Fruit fly (Drosophila melanogaster): Measurements from ENCODE around the gene CG34367.
A peak's percentile ranks its signal among the peaks of the same experiment; 100 is the strongest.

CG34367 gene

DNA sequence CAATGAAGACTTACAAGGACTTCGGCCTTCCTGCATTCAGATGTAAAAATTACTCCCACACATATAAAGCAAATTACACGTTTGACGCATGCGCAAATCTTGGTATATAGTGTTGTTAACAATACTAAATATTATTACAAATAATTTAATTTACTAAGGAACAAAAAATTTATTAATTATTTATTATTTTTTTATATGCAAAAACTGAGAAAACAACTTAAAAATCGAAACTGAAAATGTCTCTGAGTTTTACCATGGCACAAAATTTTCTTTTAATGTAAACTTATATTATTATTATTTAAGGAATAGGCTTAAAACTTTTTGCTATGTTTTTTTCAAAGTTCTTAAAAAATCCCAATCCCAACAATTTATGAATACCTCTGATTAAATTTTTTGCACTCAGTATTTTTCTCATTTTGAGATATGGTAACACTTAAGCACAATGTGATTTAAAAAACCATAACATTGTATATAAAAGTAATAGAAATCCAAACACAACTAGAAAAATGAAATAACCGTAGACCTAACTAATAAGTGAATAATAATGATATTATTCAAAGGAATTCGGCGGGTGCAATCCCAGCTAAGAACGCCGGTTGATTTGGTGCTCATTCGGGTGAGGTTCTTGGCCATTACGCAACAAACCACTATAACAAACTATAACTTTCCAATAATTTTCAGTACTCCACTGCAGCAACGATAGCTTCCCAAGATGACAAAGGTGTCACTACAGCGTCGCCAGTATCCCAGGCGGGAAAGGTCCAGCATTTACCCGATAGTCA, 22.4 kb downstream of the CG34367 start, which contains the start of the genes Schip1 and Cox10:
Gene Schip1, minus strand, starts transcription at position 51 of the 782 bp plus-strand sequence.
Gene Cox10, plus strand, starts transcription at position 406 of the 782 bp plus-strand sequence.
- TF ChIP-seq Dip2 (GFP tag; IDR thresholded peaks at IDR 0.05), result no peak
- TF ChIP-seq E2f2 (GFP tag; IDR thresholded peaks at IDR 0.05), result peak; percentile 45; the same call in 1 of the 2 replicates
- no peak for TF ChIP-seq Ets97D (GFP tag; optimal IDR thresholded peaks at IDR 0.05)
- TF ChIP-seq repo (GFP tag; optimal IDR thresholded peaks at IDR 0.05), result no peak
- no peak for TF ChIP-seq NK7.1 (GFP tag; optimal IDR thresholded peaks at IDR 0.05)
- TF ChIP-seq Scr (GFP tag; IDR thresholded peaks at IDR 0.05; ENCODE audit: partially characterized antibody), result no peak
- no peak for TF ChIP-seq NfI (GFP tag; optimal IDR thresholded peaks at IDR 0.05)
- no peak for TF ChIP-seq CG8359 (GFP tag; optimal IDR thresholded peaks at IDR 0.05; ENCODE audit: borderline replicate concordance)
- TF ChIP-seq CG15601 (tag; optimal IDR thresholded peaks at IDR 0.05), result peak; percentile 23
- TF ChIP-seq HLH3B (GFP tag; IDR thresholded peaks at IDR 0.05), result no peak
- TF ChIP-seq zf30C (GFP tag; optimal IDR thresholded peaks at IDR 0.05), result no peak
- TF ChIP-seq Drgx (GFP tag; IDR thresholded peaks at IDR 0.05), result no peak
- TF ChIP-seq CG14710 (tag; optimal IDR thresholded peaks at IDR 0.05), result peak; percentile 46
- TF ChIP-seq CG8924 (tag; optimal IDR thresholded peaks at IDR 0.05), result peak; percentile 70
- no peak for TF ChIP-seq CG30431 (GFP tag; optimal IDR thresholded peaks at IDR 0.05)
- no peak for TF ChIP-seq bowl (GFP tag; IDR thresholded peaks at IDR 0.05)
- TF ChIP-seq nmo (GFP tag; optimal IDR thresholded peaks at IDR 0.05), result peak; percentile 18
- no peak for TF ChIP-seq cas (GFP tag; IDR thresholded peaks at IDR 0.05)
- no peak for TF ChIP-seq CG10147 (GFP tag; optimal IDR thresholded peaks at IDR 0.05)
- TF ChIP-seq CG5180 (GFP tag; optimal IDR thresholded peaks at IDR 0.05), result no peak
- TF ChIP-seq Mrtf (GFP tag; IDR thresholded peaks at IDR 0.05), result no peak
- TF ChIP-seq CG13894 (tag; optimal IDR thresholded peaks at IDR 0.05), result no peak
- TF ChIP-seq Aef1 (GFP tag; IDR thresholded peaks at IDR 0.05), result no peak
- no peak for TF ChIP-seq amos (GFP tag; IDR thresholded peaks at IDR 0.05; ENCODE audit: partially characterized antibody)
- no peak for TF ChIP-seq sr (GFP tag; IDR thresholded peaks at IDR 0.05)
- no peak for TF ChIP-seq CG15073 (GFP tag; optimal IDR thresholded peaks at IDR 0.05)
- TF ChIP-seq CG3726 (GFP tag; IDR thresholded peaks at IDR 0.05), result no peak
- TF ChIP-seq CG4404 (GFP tag; IDR thresholded peaks at IDR 0.05), result no peak
- no peak for TF ChIP-seq jing (GFP tag; optimal IDR thresholded peaks at IDR 0.05)
- TF ChIP-seq Atf6 (GFP tag; IDR thresholded peaks at IDR 0.05), result no peak
- no peak for TF ChIP-seq ATbp (GFP tag; optimal IDR thresholded peaks at IDR 0.05)
- no peak for TF ChIP-seq Ada2b (GFP tag; IDR thresholded peaks at IDR 0.05)
- peak; percentile 72 for TF ChIP-seq CG12391 (tag; optimal IDR thresholded peaks at IDR 0.05)
- TF ChIP-seq row (GFP tag; IDR thresholded peaks at IDR 0.05), result peak; percentile 62
- TF ChIP-seq wek (GFP tag; optimal IDR thresholded peaks at IDR 0.05), result peak; percentile 61
- no peak for TF ChIP-seq CG12104 (GFP tag; optimal IDR thresholded peaks at IDR 0.05)
- TF ChIP-seq CG4707 (GFP tag; optimal IDR thresholded peaks at IDR 0.05), result no peak
- peak; percentile 10 for TF ChIP-seq tap (tag; optimal IDR thresholded peaks at IDR 0.05)
- TF ChIP-seq usp (GFP tag; optimal IDR thresholded peaks at IDR 0.05), result no peak
- no peak for TF ChIP-seq CG3281 (GFP tag; optimal IDR thresholded peaks at IDR 0.05)
- TF ChIP-seq lilli (GFP tag; optimal IDR thresholded peaks at IDR 0.05), result no peak
- TF ChIP-seq CG1602 (GFP tag; optimal IDR thresholded peaks at IDR 0.05), result no peak
- TF ChIP-seq HmgD (GFP tag; optimal IDR thresholded peaks at IDR 0.05), result no peak
- TF ChIP-seq Doc2 (GFP tag; IDR thresholded peaks at IDR 0.05), result no peak
- TF ChIP-seq ftz-f1 (GFP tag; optimal IDR thresholded peaks at IDR 0.05), result no peak
- TF ChIP-seq dm (GFP tag; optimal IDR thresholded peaks at IDR 0.05), result no peak
- no peak for TF ChIP-seq CG15011 (GFP tag; optimal IDR thresholded peaks at IDR 0.05)
- TF ChIP-seq vvl (GFP tag; IDR thresholded peaks at IDR 0.05), result no peak
- TF ChIP-seq chn (GFP tag; optimal IDR thresholded peaks at IDR 0.05), result no peak
- TF ChIP-seq btn (GFP tag; optimal IDR thresholded peaks at IDR 0.05), result no peak

All from whole organism, embryonic.